Worm (Caenorhabditis elegans): Measurements from ENCODE around the gene M03A8.3.

DNA sequence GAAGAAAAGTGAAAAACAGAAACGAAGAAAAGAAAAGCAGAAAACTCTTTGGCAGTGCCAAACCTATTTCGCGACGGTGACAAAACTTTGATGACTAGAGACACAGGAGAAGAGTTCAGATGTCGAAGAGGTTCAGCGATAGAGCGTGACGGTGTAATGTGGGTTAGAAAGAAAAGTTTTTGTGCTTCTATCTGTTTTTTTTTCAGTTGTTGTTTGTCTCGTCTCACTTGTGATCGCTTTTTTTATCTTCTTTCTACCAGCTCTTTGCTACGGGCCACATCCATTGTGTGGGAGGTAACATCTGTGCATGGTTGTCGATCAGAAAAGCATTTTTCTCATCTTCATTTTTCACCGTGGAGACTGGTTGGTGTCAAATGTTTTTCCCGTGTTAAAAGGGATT, 26.0 kb downstream of the M03A8.3 start, which contains the start of gene F41B4.1:
- no peak for TF ChIP-seq pqm-1 (tag; optimal IDR thresholded peaks at IDR 0.05)
- no peak for TF ChIP-seq fkh-10 (GFP tag; optimal IDR thresholded peaks at IDR 0.05)
- peak; percentile 21 to 61 for TF ChIP-seq lsy-2 (tag; optimal IDR thresholded peaks at IDR 0.05)
- peak; percentile 94 for TF ChIP-seq pag-3 (tag; optimal IDR thresholded peaks at IDR 0.05; ENCODE audit: borderline replicate concordance, insufficient read depth)
- TF ChIP-seq blmp-1 (tag; optimal IDR thresholded peaks at IDR 0.05) = no peak
- no peak for TF ChIP-seq elt-3 (tag; optimal IDR thresholded peaks at IDR 0.05)
- no peak for TF ChIP-seq zip-4 (GFP tag; optimal IDR thresholded peaks at IDR 0.05)
- TF ChIP-seq nhr-12 (tag; optimal IDR thresholded peaks at IDR 0.05) = no peak
- peak; percentile 40 for TF ChIP-seq lin-39 (tag; optimal IDR thresholded peaks at IDR 0.05)
